Fruit fly (Drosophila melanogaster): ENCODE data around the gene CG4572.

Gene CG4572

DNA sequence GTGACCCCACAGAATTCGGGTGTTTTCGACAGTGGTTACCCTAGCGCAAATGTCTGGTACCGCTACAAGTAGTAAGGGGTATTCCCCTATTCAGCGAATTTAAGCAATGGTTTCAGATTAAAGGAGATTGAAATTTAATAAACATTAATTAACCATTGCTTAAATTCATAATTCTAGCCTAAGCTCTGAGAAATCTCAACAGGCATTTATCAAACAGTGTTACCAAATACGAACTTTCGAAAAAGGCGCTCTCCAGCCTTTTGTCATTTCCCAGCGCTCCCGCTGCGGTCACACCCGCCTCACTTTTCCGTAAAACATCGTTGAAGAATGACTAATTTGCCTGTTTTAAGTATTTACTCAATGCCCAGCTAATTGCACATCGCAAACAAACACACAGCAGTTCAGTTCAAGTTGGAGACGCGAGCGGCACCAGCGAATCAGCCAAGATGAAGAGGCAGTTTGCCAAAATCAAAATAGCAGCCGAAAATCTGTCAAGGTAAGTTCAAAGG is 40.7 kb upstream of the CG4572 start, which contains the start of the genes Surf6 and RhoGAP92B (continued):
- TF ChIP-seq ttk (GFP tag; IDR thresholded peaks at IDR 0.05) (peak; percentile 19; the same call in 1 of the 2 replicates), tll (GFP tag; optimal IDR thresholded peaks at IDR 0.05) (no peak), CG9609 (GFP tag; optimal IDR thresholded peaks at IDR 0.05) (peak; percentile 54), CG17186 (GFP tag; optimal IDR thresholded peaks at IDR 0.05) (peak; percentile 91), gsb (GFP tag; IDR thresholded peaks at IDR 0.05) (no peak), Sox102F (GFP tag; optimal IDR thresholded peaks at IDR 0.05) (no peak), Sry-β (GFP tag; optimal IDR thresholded peaks at IDR 0.05) (peak; percentile 0), CG15073 (GFP tag; optimal IDR thresholded peaks at IDR 0.05) (no peak), CG16815 (GFP tag; optimal IDR thresholded peaks at IDR 0.05) (no peak), insv (GFP tag; optimal IDR thresholded peaks at IDR 0.05) (peak in 1 of 2 experiments; percentile 70), ci (GFP tag; IDR thresholded peaks at IDR 0.05) (peak; percentile 65; the same call in 1 of the 3 replicates), cas (GFP tag; IDR thresholded peaks at IDR 0.05) (peak; percentile 54; the same call in 1 of the 2 replicates), CG4404 (GFP tag; IDR thresholded peaks at IDR 0.05) (no peak), CHES-1-like (GFP tag; optimal IDR thresholded peaks at IDR 0.05) (peak; percentile 63), Lhr (GFP tag; optimal IDR thresholded peaks at IDR 0.05) (peak; percentile 84), Oli (tag; optimal IDR thresholded peaks at IDR 0.05) (peak; percentile 59), ken (GFP tag; IDR thresholded peaks at IDR 0.05) (0 out of 3 replicates have a peak, but pooled peaks have one; percentile 37), chn (GFP tag; optimal IDR thresholded peaks at IDR 0.05) (peak; percentile 56), Adf1 (GFP tag; IDR thresholded peaks at IDR 0.05) (peak; percentile 52), Hey (tag; optimal IDR thresholded peaks at IDR 0.05) (no peak), CG3065 (GFP tag; optimal IDR thresholded peaks at IDR 0.05) (peak; percentile 12), CG31388 (GFP tag; optimal IDR thresholded peaks at IDR 0.05) (no peak), CG10462 (GFP tag; optimal IDR thresholded peaks at IDR 0.05) (peak; percentile 53), ewg (GFP tag; optimal IDR thresholded peaks at IDR 0.05) (peak; percentile 40), scrt (GFP tag; optimal IDR thresholded peaks at IDR 0.05) (peak; percentile 56), CG14050 (GFP tag; IDR thresholded peaks at IDR 0.05) (0 out of 3 replicates have a peak, but pooled peaks have one; percentile 32), CG1233 (GFP tag; optimal IDR thresholded peaks at IDR 0.05) (peak; percentile 65), gcm2 (GFP tag; optimal IDR thresholded peaks at IDR 0.05) (no peak), CG9215 (GFP tag; IDR thresholded peaks at IDR 0.05) (peak; percentile 44), lov (optimal IDR thresholded peaks at IDR 0.05) (no peak), lov (GFP tag; IDR thresholded peaks at IDR 0.05) (no peak), Hr3 (GFP tag; optimal IDR thresholded peaks at IDR 0.05) (peak; percentile 40), nerfin-1 (tag; optimal IDR thresholded peaks at IDR 0.05) (peak; percentile 54), Ssrp (tag; optimal IDR thresholded peaks at IDR 0.05) (peak; percentile 46), Six4 (GFP tag; optimal IDR thresholded peaks at IDR 0.05) (peak; percentile 24), run (tag; optimal IDR thresholded peaks at IDR 0.05) (peak; percentile 57), Deaf1 (tag; optimal IDR thresholded peaks at IDR 0.05) (peak; percentile 41), zfh1 (GFP tag; IDR thresholded peaks at IDR 0.05) (peak; percentile 58; the same call in 2 of the 3 replicates), dysf (GFP tag; IDR thresholded peaks at IDR 0.05) (0 out of 3 replicates have a peak, but pooled peaks have one; percentile 42), MTF-1 (GFP tag; optimal IDR thresholded peaks at IDR 0.05; ENCODE audit: borderline replicate concordance) (peak; percentile 38), Mad (GFP tag; optimal IDR thresholded peaks at IDR 0.05) (peak; percentile 63), CG6854 (GFP tag; optimal IDR thresholded peaks at IDR 0.05) (peak; percentile 11), CG10543 (GFP tag; optimal IDR thresholded peaks at IDR 0.05) (peak; percentile 82), CG14710 (tag; optimal IDR thresholded peaks at IDR 0.05) (peak; percentile 100), CG11247 (GFP tag; IDR thresholded peaks at IDR 0.05) (no peak), CG1529 (GFP tag; optimal IDR thresholded peaks at IDR 0.05) (peak; percentile 41), fd3F (GFP tag; optimal IDR thresholded peaks at IDR 0.05) (peak; percentile 33), Optix (GFP tag; IDR thresholded peaks at IDR 0.05) (0 out of 3 replicates have a peak, but pooled peaks have one; percentile 41), Ets97D (GFP tag; optimal IDR thresholded peaks at IDR 0.05) (peak; percentile 89), Side (GFP tag; optimal IDR thresholded peaks at IDR 0.05) (peak; percentile 67)
